Worm (Caenorhabditis elegans): ENCODE results near the gene dars-1.

The dars-1 gene

ce11 chrIII:9489798-9490197, 1.2 kb downstream of the dars-1 start:
- TF ChIP-seq snpc-4 (tag; optimal IDR thresholded peaks at IDR 0.05): no peak
- TF ChIP-seq R02D3.7 (tag; optimal IDR thresholded peaks at IDR 0.05): no peak
- TF ChIP-seq ceh-82 (tag; optimal IDR thresholded peaks at IDR 0.05): no peak
- TF ChIP-seq ztf-1 (GFP tag; conservative IDR thresholded peaks at IDR 0.05): no peak
- TF ChIP-seq peb-1 (tag; optimal IDR thresholded peaks at IDR 0.05): no peak
- no peak for TF ChIP-seq ZK546.5 (tag; optimal IDR thresholded peaks at IDR 0.05)
- no peak for TF ChIP-seq alr-1 (tag; optimal IDR thresholded peaks at IDR 0.05)
- no peak for TF ChIP-seq ztf-4 (tag; optimal IDR thresholded peaks at IDR 0.05)
- no peak for TF ChIP-seq mbf-1 (tag; optimal IDR thresholded peaks at IDR 0.05)
- TF ChIP-seq mab-5 (tag; optimal IDR thresholded peaks at IDR 0.05): no peak

ce11 chrIII:9488431-9488830, 2.6 kb downstream of the dars-1 start, which contains the start of gene nlp-36:
nlp-36 (plus strand) TSS chrIII:9488731.
- TF ChIP-seq lsy-2 (tag; optimal IDR thresholded peaks at IDR 0.05) (peak in 1 of 2 experiments; percentile 2), ztf-11 (tag; optimal IDR thresholded peaks at IDR 0.05) (no peak)

- TF ChIP-seq ztf-1 (GFP tag; conservative IDR thresholded peaks at IDR 0.05) (no peak), aly-2 (tag; optimal IDR thresholded peaks at IDR 0.05) (no peak), sem-4 (tag; optimal IDR thresholded peaks at IDR 0.05) (no peak), ZK546.5 (tag; optimal IDR thresholded peaks at IDR 0.05) (no peak), lin-11 (tag; optimal IDR thresholded peaks at IDR 0.05) (no peak), ztf-11 (tag; optimal IDR thresholded peaks at IDR 0.05) (no peak), nhr-10 (tag; optimal IDR thresholded peaks at IDR 0.05) (no peak), crh-2 (tag; optimal IDR thresholded peaks at IDR 0.05) (no peak), mdl-1 (tag; optimal IDR thresholded peaks at IDR 0.05) (no peak), C34F6.9 (tag; optimal IDR thresholded peaks at IDR 0.05) (no peak), elt-1 (tag; optimal IDR thresholded peaks at IDR 0.05) (no peak), mbf-1 (tag; optimal IDR thresholded peaks at IDR 0.05) (no peak), nhr-129 (tag; optimal IDR thresholded peaks at IDR 0.05) (no peak), R02D3.7 (tag; optimal IDR thresholded peaks at IDR 0.05) (no peak), nhr-25 (tag; optimal IDR thresholded peaks at IDR 0.05) (no peak), nhr-21 (tag; optimal IDR thresholded peaks at IDR 0.05) (no peak), Y55F3AM.14 (GFP tag; optimal IDR thresholded peaks at IDR 0.05) (no peak), nhr-23 (tag; optimal IDR thresholded peaks at IDR 0.05) (no peak)
Measured at ce11 chrIII:9488027-9488426, 3.0 kb downstream of the dars-1 start.

ce11 chrIII:9487454-9487853, 3.6 kb downstream of the dars-1 start:
- TF ChIP-seq crh-2 (tag; optimal IDR thresholded peaks at IDR 0.05) (peak; percentile 12), fos-1 (tag; optimal IDR thresholded peaks at IDR 0.05) (peak; percentile 78), sma-3 (GFP tag; optimal IDR thresholded peaks at IDR 0.05) (no peak), gmeb-1 (tag; optimal IDR thresholded peaks at IDR 0.05) (peak; percentile 2)

ce11 chrIII:9485373-9485772, 5.6 kb downstream of the dars-1 start, which contains the start of gene bre-3:
bre-3 (minus strand) TSS chrIII:9485473.
- TF ChIP-seq lin-11 (tag; optimal IDR thresholded peaks at IDR 0.05) (no peak), aly-2 (tag; optimal IDR thresholded peaks at IDR 0.05) (no peak), ceh-16 (tag; optimal IDR thresholded peaks at IDR 0.05) (no peak), Y55F3AM.14 (GFP tag; optimal IDR thresholded peaks at IDR 0.05) (no peak), F13H6.1 (tag; optimal IDR thresholded peaks at IDR 0.05) (no peak), mab-5 (tag; optimal IDR thresholded peaks at IDR 0.05) (no peak)

- no peak for TF ChIP-seq Y55F3AM.14 (GFP tag; optimal IDR thresholded peaks at IDR 0.05)
- no peak for TF ChIP-seq alr-1 (tag; optimal IDR thresholded peaks at IDR 0.05)
- peak; percentile 27 for TF ChIP-seq lin-11 (tag; optimal IDR thresholded peaks at IDR 0.05)
- peak; percentile 46 for TF ChIP-seq C34F6.9 (tag; optimal IDR thresholded peaks at IDR 0.05)
- no peak for TF ChIP-seq unc-62 (GFP tag; optimal IDR thresholded peaks at IDR 0.05)
- TF ChIP-seq elt-1 (tag; optimal IDR thresholded peaks at IDR 0.05): no peak
- no peak for TF ChIP-seq lin-13 (GFP tag; optimal IDR thresholded peaks at IDR 0.05)
- no peak for TF ChIP-seq nhr-21 (tag; optimal IDR thresholded peaks at IDR 0.05)
- no peak for TF ChIP-seq blmp-1 (tag; optimal IDR thresholded peaks at IDR 0.05; ENCODE audit: insufficient read depth)
- TF ChIP-seq F13H6.1 (tag; optimal IDR thresholded peaks at IDR 0.05): peak; percentile 7
- TF ChIP-seq nhr-11 (tag; optimal IDR thresholded peaks at IDR 0.05): no peak
- TF ChIP-seq mab-5 (tag; optimal IDR thresholded peaks at IDR 0.05): no peak
- no peak for TF ChIP-seq ceh-82 (tag; optimal IDR thresholded peaks at IDR 0.05)
- no peak for TF ChIP-seq nhr-6 (tag; optimal IDR thresholded peaks at IDR 0.05)
- TF ChIP-seq ztf-11 (tag; optimal IDR thresholded peaks at IDR 0.05): no peak
- TF ChIP-seq ama-1 (optimal IDR thresholded peaks at IDR 0.05): no peak
- TF ChIP-seq mbf-1 (tag; optimal IDR thresholded peaks at IDR 0.05): no peak
- TF ChIP-seq fos-1 (tag; optimal IDR thresholded peaks at IDR 0.05): no peak
- TF ChIP-seq dmd-4 (tag; optimal IDR thresholded peaks at IDR 0.05): no peak
- TF ChIP-seq peb-1 (tag; optimal IDR thresholded peaks at IDR 0.05): no peak
- TF ChIP-seq skn-1 (tag; optimal IDR thresholded peaks at IDR 0.05): no peak
- no peak for TF ChIP-seq sma-3 (GFP tag; optimal IDR thresholded peaks at IDR 0.05)
- TF ChIP-seq unc-55 (GFP tag; optimal IDR thresholded peaks at IDR 0.05): peak; percentile 61
- no peak for TF ChIP-seq snpc-4 (tag; optimal IDR thresholded peaks at IDR 0.05)
- TF ChIP-seq unc-39 (tag; optimal IDR thresholded peaks at IDR 0.05): no peak
- no peak for TF ChIP-seq ZK546.5 (tag; optimal IDR thresholded peaks at IDR 0.05)
- TF ChIP-seq R02D3.7 (tag; optimal IDR thresholded peaks at IDR 0.05): no peak
- TF ChIP-seq lsy-2 (tag; optimal IDR thresholded peaks at IDR 0.05): peak in 1 of 2 experiments; percentile 56
- no peak for TF ChIP-seq nhr-23 (tag; optimal IDR thresholded peaks at IDR 0.05)
- TF ChIP-seq elt-3 (tag; optimal IDR thresholded peaks at IDR 0.05): no peak
- TF ChIP-seq zag-1 (tag; optimal IDR thresholded peaks at IDR 0.05): peak; percentile 16
Measured at ce11 chrIII:9483716-9484115, 7.3 kb downstream of the dars-1 start.
